Fruit fly (Drosophila melanogaster) whole organism, prepupa: Measurements from ENCODE around the gene Polr3E.
A peak's percentile ranks its signal among the peaks of the same experiment; 100 is the strongest.

Experiments used
- Blimp-1 ChIP-seq: fragments of 200-800 bp; sonication (Bioruptor generic); optimal IDR thresholded peaks from 3 replicates; lab custom pipeline; 2017; ENCODE audit warnings: missing biosample characterization, missing genetic modification characterization, mild to moderate bottlenecking, moderate library complexity, missing genetic modification reagents
- CG11294 ChIP-seq: fragments of 200-800 bp; sonication (Bioruptor generic); IDR thresholded peaks from 2 replicates; pipeline ENCODE4 v1.3.6; 2022; ENCODE audit warnings: missing biosample characterization, missing genetic modification characterization
- CG11902 ChIP-seq: fragments of 200-800 bp; sonication (Bioruptor generic); optimal IDR thresholded peaks from 3 replicates; lab custom pipeline; 2016; ENCODE audit warnings: missing biosample characterization, missing genetic modification characterization
- CG15336 ChIP-seq: fragments of 200-800 bp; sonication (Bioruptor generic); IDR thresholded peaks from 2 replicates; pipeline ENCODE4 v1.3.6; 2022; ENCODE audit warnings: missing biosample characterization, missing genetic modification characterization
- CG1621 ChIP-seq: fragments of 200-800 bp; sonication (Bioruptor generic); optimal IDR thresholded peaks from 3 replicates; lab custom pipeline; 2018; ENCODE audit warnings: missing biosample characterization, mild to moderate bottlenecking, missing genetic modification characterization
- CG3032 ChIP-seq: fragments of 200-800 bp; optimal IDR thresholded peaks from 2 replicates; lab custom pipeline; 2019; ENCODE audit warnings: missing biosample characterization, mild to moderate bottlenecking, missing genetic modification characterization, moderate library complexity
- CG32006 ChIP-seq: fragments of 200-800 bp; sonication (Bioruptor generic); optimal IDR thresholded peaks from 3 replicates; lab custom pipeline; 2017; ENCODE audit warnings: missing biosample characterization, mild to moderate bottlenecking, missing genetic modification characterization
- CG34406 ChIP-seq: fragments of 200-800 bp; sonication (Bioruptor generic); optimal IDR thresholded peaks from 3 replicates; lab custom pipeline; 2016; ENCODE audit warnings: missing biosample characterization, missing genetic modification characterization
- CG3919 ChIP-seq: fragments of 200-800 bp; sonication (Bioruptor generic); optimal IDR thresholded peaks from 3 replicates; lab custom pipeline; 2016; ENCODE audit warnings: missing biosample characterization, missing genetic modification characterization
- CG4318 ChIP-seq: fragments of 200-800 bp; sonication (Bioruptor generic); optimal IDR thresholded peaks from 3 replicates; lab custom pipeline; 2017; ENCODE audit warnings: missing biosample characterization, mild to moderate bottlenecking, missing genetic modification characterization
- CG6792 ChIP-seq: fragments of 200-800 bp; sonication (Bioruptor generic); optimal IDR thresholded peaks from 3 replicates; lab custom pipeline; 2016; ENCODE audit warnings: missing biosample characterization, missing genetic modification characterization
- CG6808 ChIP-seq: fragments of 200-800 bp; sonication (Bioruptor generic); optimal IDR thresholded peaks from 3 replicates; lab custom pipeline; 2017; ENCODE audit warnings: missing biosample characterization, missing genetic modification characterization, mild to moderate bottlenecking, moderate library complexity, missing genetic modification reagents
- CG6854 ChIP-seq: fragments of 200-800 bp; sonication (Bioruptor generic); optimal IDR thresholded peaks from 2 replicates; lab custom pipeline; 2017; ENCODE audit warnings: missing biosample characterization, mild to moderate bottlenecking, missing genetic modification characterization
- CG7368 ChIP-seq: fragments of 200-800 bp; sonication (Bioruptor generic); optimal IDR thresholded peaks from 3 replicates; lab custom pipeline; 2016; ENCODE audit warnings: missing biosample characterization, missing genetic modification characterization
- CG8319 ChIP-seq: fragments of 200-800 bp; sonication (Bioruptor generic); optimal IDR thresholded peaks from 3 replicates; lab custom pipeline; 2016; ENCODE audit warnings: missing biosample characterization, missing genetic modification characterization
- CG9139 ChIP-seq: fragments of 200-800 bp; sonication (Bioruptor generic); optimal IDR thresholded peaks from 3 replicates; lab custom pipeline; 2017; ENCODE audit warnings: missing biosample characterization, mild to moderate bottlenecking, missing genetic modification characterization
- Eip75B ChIP-seq: fragments of 200-800 bp; sonication (Bioruptor generic); optimal IDR thresholded peaks from 3 replicates; lab custom pipeline; 2016; ENCODE audit warnings: missing biosample characterization, missing genetic modification characterization
- Eip78C ChIP-seq: fragments of 200-800 bp; sonication (Bioruptor generic); peaks from one replicate; lab custom pipeline; 2016; ENCODE audit warnings: missing biosample characterization, missing genetic modification characterization
- Eip93F ChIP-seq: fragments of 200-800 bp; sonication (Bioruptor generic); optimal IDR thresholded peaks from 2 replicates; lab custom pipeline; 2016; ENCODE audit warnings: missing biosample characterization, mild to moderate bottlenecking, missing genetic modification characterization
- Ets21C ChIP-seq: fragments of 200-800 bp; sonication (Bioruptor generic); optimal IDR thresholded peaks from 3 replicates; lab custom pipeline; 2016; ENCODE audit warnings: missing biosample characterization, missing genetic modification characterization
- Ets96B ChIP-seq: fragments of 200-800 bp; optimal IDR thresholded peaks from 2 replicates; lab custom pipeline; 2019; ENCODE audit warnings: missing biosample characterization, mild to moderate bottlenecking, missing genetic modification characterization, moderate library complexity
- Gug ChIP-seq: fragments of 200-800 bp; sonication (Bioruptor generic); IDR thresholded peaks from 2 replicates; pipeline ENCODE4 v1.3.6; 2022; ENCODE audit warnings: missing biosample characterization, missing genetic modification characterization
- Hr38 ChIP-seq: sonication (Bioruptor generic); optimal IDR thresholded peaks from 2 replicates; lab custom pipeline; 2016; ENCODE audit warnings: missing biosample characterization, missing genetic modification characterization
- Hr39 ChIP-seq: fragments of 200-800 bp; sonication (Bioruptor generic); optimal IDR thresholded peaks from 2 replicates; lab custom pipeline; 2016; ENCODE audit warnings: missing biosample characterization, missing genetic modification characterization
- Hr4 ChIP-seq: fragments of 200-800 bp; sonication (Bioruptor generic); optimal IDR thresholded peaks from 3 replicates; lab custom pipeline; 2016; ENCODE audit warnings: missing biosample characterization, missing genetic modification characterization
- Lpt ChIP-seq: fragments of 200-800 bp; sonication (Bioruptor generic); optimal IDR thresholded peaks from 3 replicates; lab custom pipeline; 2016; ENCODE audit warnings: missing biosample characterization, missing genetic modification characterization
- Met ChIP-seq: fragments of 200-800 bp; sonication (Bioruptor generic); optimal IDR thresholded peaks from 3 replicates; lab custom pipeline; 2016; ENCODE audit warnings: missing biosample characterization, missing genetic modification characterization
- Sox14 ChIP-seq: fragments of 200-800 bp; sonication (Bioruptor generic); optimal IDR thresholded peaks from 3 replicates; lab custom pipeline; 2016; ENCODE audit warnings: missing biosample characterization, missing genetic modification characterization
- achi ChIP-seq: fragments of 200-800 bp; sonication (Bioruptor generic); optimal IDR thresholded peaks from 3 replicates; lab custom pipeline; 2016; ENCODE audit warnings: missing biosample characterization, missing genetic modification characterization
- dsx ChIP-seq: fragments of 200-800 bp; optimal IDR thresholded peaks from 3 replicates; lab custom pipeline; 2019; ENCODE audit warnings: missing biosample characterization, mild to moderate bottlenecking, missing genetic modification characterization, moderate library complexity; ENCODE audit not compliant: poor library complexity, severe bottlenecking
- eg ChIP-seq: fragments of 200-800 bp; sonication (Bioruptor generic); IDR thresholded peaks from 3 replicates; pipeline ENCODE4 v1.3.6; 2022; ENCODE audit warnings: missing biosample characterization, missing genetic modification characterization
- esn ChIP-seq: fragments of 200-800 bp; sonication (Bioruptor generic); optimal IDR thresholded peaks from 2 replicates; lab custom pipeline; 2016; ENCODE audit warnings: missing biosample characterization, mild to moderate bottlenecking, missing genetic modification characterization, moderate library complexity
- fd85E ChIP-seq: fragments of 200-800 bp; sonication (Bioruptor generic); optimal IDR thresholded peaks from 3 replicates; lab custom pipeline; 2016; ENCODE audit warnings: missing biosample characterization, missing genetic modification characterization
- fkh ChIP-seq: fragments of 200-800 bp; sonication (Bioruptor generic); optimal IDR thresholded peaks from 3 replicates; lab custom pipeline; 2017; ENCODE audit warnings: missing biosample characterization, mild to moderate bottlenecking, missing genetic modification characterization, moderate library complexity
- lz ChIP-seq: fragments of 200-800 bp; sonication (Bioruptor generic); optimal IDR thresholded peaks from 3 replicates; lab custom pipeline; 2016; ENCODE audit warnings: missing biosample characterization, missing genetic modification characterization
- salr ChIP-seq, 2 experiments: fragments of 200-800 bp; sonication (Bioruptor generic); optimal IDR thresholded peaks; 3 replicates each; lab custom pipeline; 2016 to 2018; ENCODE audit warnings: missing biosample characterization in 2 of 2, missing genetic modification characterization in 2 of 2, mild to moderate bottlenecking in 1 of 2
- spab ChIP-seq: fragments of 200-800 bp; sonication (Bioruptor generic); optimal IDR thresholded peaks from 2 replicates; lab custom pipeline; 2017; ENCODE audit warnings: missing biosample characterization, mild to moderate bottlenecking, missing genetic modification characterization, missing genetic modification reagents
- ss ChIP-seq, 2 experiments: fragments of 200-800 bp; sonication (Bioruptor generic); optimal IDR thresholded peaks; 2 replicates in 1 of 2; 3 replicates in 1 of 2; lab custom pipeline; 2017 to 2018; ENCODE audit warnings: mild to moderate bottlenecking in 2 of 2, missing biosample characterization in 2 of 2, missing genetic modification characterization in 2 of 2, moderate library complexity in 1 of 2
- svp ChIP-seq: fragments of 200-800 bp; sonication (Bioruptor generic); peaks from one replicate; lab custom pipeline; 2016; ENCODE audit warnings: missing biosample characterization, missing genetic modification characterization
- topi ChIP-seq: fragments of 200-800 bp; sonication (Bioruptor generic); optimal IDR thresholded peaks from 3 replicates; lab custom pipeline; 2016; ENCODE audit warnings: missing biosample characterization, missing genetic modification characterization
- vri ChIP-seq: fragments of 200-800 bp; sonication (Bioruptor generic); optimal IDR thresholded peaks from 3 replicates; lab custom pipeline; 2016; ENCODE audit warnings: missing biosample characterization, mild to moderate bottlenecking, missing genetic modification characterization

Polr3E gene

dm6 chr3L:21066210-21066912 is 34.7 kb downstream of the Polr3E start:
- TF ChIP-seq CG11902 (GFP tag; lab: Kevin White, UChicago) (no peak), CG6792 (GFP tag; lab: Kevin White, UChicago) (no peak), CG1621 (tag; lab: Kevin White, UChicago) (no peak), CG15336 (GFP tag; lab: Robert Waterston, UW) (no peak), salr (GFP tag; optimal IDR thresholded peaks at IDR 0.05; lab: Kevin White, UChicago) (no peak), CG3032 (no peak)

- TF ChIP-seq Eip78C (GFP tag; lab: Kevin White, UChicago), result peak; percentile 46
- TF ChIP-seq Met (GFP tag; lab: Kevin White, UChicago), result no peak
- TF ChIP-seq vri (GFP tag; lab: Kevin White, UChicago), result peak; percentile 5
- TF ChIP-seq esn (GFP tag; lab: Kevin White, UChicago), result peak; percentile 10
- TF ChIP-seq dsx (GFP tag; lab: Kevin White, UChicago), result peak; percentile 60
- peak in 1 of 2 experiments; percentile 89 for TF ChIP-seq ss (GFP tag; optimal IDR thresholded peaks at IDR 0.05; lab: Kevin White, UChicago)
- peak; percentile 52 for TF ChIP-seq CG6854 (GFP tag; lab: Kevin White, UChicago)
- peak; percentile 49 for TF ChIP-seq CG1621 (tag; lab: Kevin White, UChicago)
- no peak for TF ChIP-seq eg (GFP tag; lab: Robert Waterston, UW)
- peak; percentile 11 for TF ChIP-seq CG34406 (GFP tag; lab: Kevin White, UChicago)
- TF ChIP-seq, all 60 proteins: peak for 8
These were observed 36.0 kb downstream of the Polr3E start for dm6 chr3L:21067553-21068157.

- no peak for TF ChIP-seq spab
- no peak for TF ChIP-seq Hr4 (GFP tag; lab: Kevin White, UChicago)
- no peak for TF ChIP-seq topi
- TF ChIP-seq Eip75B, result no peak
- TF ChIP-seq fd85E (GFP tag; lab: Kevin White, UChicago), result no peak
- no peak for TF ChIP-seq Sox14
- TF ChIP-seq CG3919 (GFP tag; lab: Kevin White, UChicago), result no peak
- no peak for TF ChIP-seq Lpt (GFP tag; lab: Kevin White, UChicago)
These were observed 37.8 kb downstream of the Polr3E start for dm6 chr3L:21069453-21069852.

dm6 chr3L:21070063-21070462 is 38.4 kb downstream of the Polr3E start:
- TF ChIP-seq Hr38 (GFP tag; lab: Kevin White, UChicago) (no peak), vri (GFP tag; lab: Kevin White, UChicago) (peak; percentile 43)

dm6 chr3L:21080430-21080829 is 48.8 kb downstream of the Polr3E start:
- TF ChIP-seq svp (GFP tag; lab: Kevin White, UChicago) (peak; percentile 72), CG32006 (GFP tag; lab: Kevin White, UChicago) (no peak), Eip93F (GFP tag; lab: Kevin White, UChicago) (no peak), Ets96B (tag; lab: Kevin White, UChicago) (no peak), CG6808 (no peak), lz (GFP tag; lab: Kevin White, UChicago) (peak; percentile 23), CG15336 (GFP tag; lab: Robert Waterston, UW) (peak; percentile 74), CG3032 (peak; percentile 37), fkh (no peak), Gug (no peak), spab (no peak), Hr38 (GFP tag; lab: Kevin White, UChicago) (no peak), vri (GFP tag; lab: Kevin White, UChicago) (no peak), CG9139 (GFP tag; lab: Kevin White, UChicago) (no peak), CG8319 (GFP tag; lab: Kevin White, UChicago) (no peak), Eip75B (no peak), fd85E (GFP tag; lab: Kevin White, UChicago) (no peak), Hr39 (GFP tag; lab: Kevin White, UChicago) (peak; percentile 33), CG4318 (GFP tag; lab: Kevin White, UChicago) (no peak), Blimp-1 (GFP tag; lab: Kevin White, UChicago) (peak; percentile 57), Ets21C (no peak), ss (GFP tag; optimal IDR thresholded peaks at IDR 0.05; lab: Kevin White, UChicago) (no peak), CG11294 (GFP tag; lab: Robert Waterston, UW) (peak; percentile 37; the same call in 1 of the 2 replicates), achi (peak; percentile 75), CG7368 (GFP tag; lab: Kevin White, UChicago) (peak; percentile 62)
